Fruit fly (Drosophila melanogaster): ENCODE data around the gene dsx.

DNA sequence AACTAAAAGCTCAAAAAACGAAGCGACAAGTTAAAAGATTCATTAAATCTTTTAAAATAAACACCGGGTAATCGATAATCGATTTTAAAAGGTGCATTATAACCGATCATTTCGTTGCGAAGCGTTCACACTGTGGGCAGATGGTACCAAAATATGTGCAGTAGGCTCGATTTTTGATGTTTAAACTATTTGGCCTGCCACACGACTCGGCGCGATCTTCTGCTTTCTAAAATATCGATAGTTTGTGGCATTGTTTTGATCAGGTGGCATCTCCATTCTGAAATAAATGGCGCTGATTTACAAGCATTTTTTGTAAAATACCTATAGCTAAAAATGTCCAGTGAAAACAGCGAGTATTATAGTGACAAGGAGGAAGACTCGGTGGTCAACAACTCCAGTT lies 47.0 kb downstream of the dsx start, which contains the start of the genes CG10445 and lds:
- no peak for TF ChIP-seq CG11762 (GFP tag; optimal IDR thresholded peaks at IDR 0.05; ENCODE audit: insufficient read depth)
- TF ChIP-seq Lpt (GFP tag; optimal IDR thresholded peaks at IDR 0.05): no peak
- TF ChIP-seq CG6808 (GFP tag; optimal IDR thresholded peaks at IDR 0.05): no peak
